Worm (Caenorhabditis elegans) whole organism, mixed stage, embryonic: ENCODE measurements around the gene stdh-3.

Source experiments
- bed-3 ChIP-seq: fragments of 200-800 bp; sonication (Bioruptor generic); optimal IDR thresholded peaks from 3 replicates; lab custom pipeline; 2018; ENCODE audit warnings: mild to moderate bottlenecking, missing genetic modification characterization, moderate library complexity, missing compliant biosample characterization
- blmp-1 ChIP-seq: fragments of 150-350 bp; optimal IDR thresholded peaks from 2 replicates; lab custom pipeline; 2014; ENCODE audit warnings: missing biosample characterization, missing genetic modification characterization
- ceh-39 ChIP-seq: fragments of 150-350 bp; optimal IDR thresholded peaks from 2 replicates; lab custom pipeline; 2014; ENCODE audit warnings: missing biosample characterization, missing genetic modification characterization
- ceh-43 ChIP-seq: fragments of 200-800 bp; sonication (Bioruptor generic); optimal IDR thresholded peaks from 2 replicates; lab custom pipeline; 2018; ENCODE audit warnings: mild to moderate bottlenecking, missing genetic modification characterization, moderate library complexity, missing compliant biosample characterization
- ceh-83 ChIP-seq: fragments of 200-800 bp; sonication (Bioruptor generic); optimal IDR thresholded peaks from 2 replicates; lab custom pipeline; 2018; ENCODE audit warnings: mild to moderate bottlenecking, missing genetic modification characterization, missing compliant biosample characterization
- cnd-1 ChIP-seq: fragments of 200-800 bp; sonication (Bioruptor generic); optimal IDR thresholded peaks from 2 replicates; lab custom pipeline; 2018; ENCODE audit warnings: mild to moderate bottlenecking, missing genetic modification characterization, missing compliant biosample characterization
- drap-1 ChIP-seq: fragments of 200-800 bp; sonication (Bioruptor generic); optimal IDR thresholded peaks from 3 replicates; lab custom pipeline; 2018; ENCODE audit warnings: mild to moderate bottlenecking, missing genetic modification characterization, missing compliant biosample characterization
- elt-1 ChIP-seq: sonication (generic microtip); optimal IDR thresholded peaks from 2 replicates; lab custom pipeline; 2017; ENCODE audit warnings: missing genetic modification characterization, mild to moderate bottlenecking, missing compliant biosample characterization, antibody characterized with exemption, moderate library complexity, borderline replicate concordance; ENCODE audit not compliant: insufficient read depth
- elt-3 ChIP-seq: fragments of 150-350 bp; optimal IDR thresholded peaks from 2 replicates; lab custom pipeline; 2014; ENCODE audit warnings: missing biosample characterization, missing genetic modification characterization
- flh-1 ChIP-seq: fragments of 200-800 bp; sonication (Bioruptor generic); optimal IDR thresholded peaks from 2 replicates; lab custom pipeline; 2018; ENCODE audit warnings: mild to moderate bottlenecking, missing genetic modification characterization, moderate library complexity, missing compliant biosample characterization
- ham-2 ChIP-seq: fragments of 200-800 bp; sonication (Bioruptor generic); optimal IDR thresholded peaks from 2 replicates; lab custom pipeline; 2018; ENCODE audit warnings: mild to moderate bottlenecking, missing genetic modification characterization, missing compliant biosample characterization
- hlh-1 ChIP-seq: fragments of 150-350 bp; optimal IDR thresholded peaks from 2 replicates; lab custom pipeline; 2014; ENCODE audit warnings: missing biosample characterization, missing genetic modification reagents, missing genetic modification characterization
- lin-32 ChIP-seq: fragments of 200-800 bp; sonication (Bioruptor generic); optimal IDR thresholded peaks from 2 replicates; lab custom pipeline; 2018; ENCODE audit warnings: mild to moderate bottlenecking, missing genetic modification characterization, missing compliant biosample characterization
- lsy-2 ChIP-seq: fragments of 150-350 bp; optimal IDR thresholded peaks from 2 replicates; lab custom pipeline; 2014; ENCODE audit warnings: missing biosample characterization, missing genetic modification characterization
- mab-5 ChIP-seq: fragments of 150-350 bp; optimal IDR thresholded peaks from 2 replicates; lab custom pipeline; 2014; ENCODE audit warnings: missing biosample characterization, missing genetic modification characterization
- mep-1 ChIP-seq: fragments of 150-350 bp; optimal IDR thresholded peaks from 2 replicates; lab custom pipeline; 2017; ENCODE audit warnings: missing biosample characterization, missing genetic modification reagents, missing genetic modification characterization, inconsistent platforms
- mls-2 ChIP-seq: sonication (generic microtip); optimal IDR thresholded peaks from 2 replicates; lab custom pipeline; 2016; ENCODE audit warnings: mild to moderate bottlenecking, missing genetic modification characterization, moderate library complexity, missing compliant biosample characterization
- nhr-12 ChIP-seq: fragments of 150-350 bp; optimal IDR thresholded peaks from 2 replicates; lab custom pipeline; 2014; ENCODE audit warnings: missing biosample characterization, missing genetic modification characterization
- nhr-2 ChIP-seq: fragments of 150-350 bp; optimal IDR thresholded peaks from 2 replicates; lab custom pipeline; 2014; ENCODE audit warnings: missing biosample characterization, missing genetic modification characterization
- nhr-237 ChIP-seq: fragments of 150-350 bp; optimal IDR thresholded peaks from 2 replicates; lab custom pipeline; 2014; ENCODE audit warnings: missing biosample characterization, missing genetic modification characterization
- nhr-28 ChIP-seq: fragments of 150-350 bp; optimal IDR thresholded peaks from 2 replicates; lab custom pipeline; 2014; ENCODE audit warnings: missing biosample characterization, missing genetic modification characterization
- nhr-76 ChIP-seq: sonication (generic microtip); optimal IDR thresholded peaks from 2 replicates; lab custom pipeline; 2017; ENCODE audit warnings: missing biosample characterization, missing genetic modification characterization
- pha-4 ChIP-seq: fragments of 150-350 bp; optimal IDR thresholded peaks from 2 replicates; lab custom pipeline; 2018; ENCODE audit warnings: missing biosample characterization, missing genetic modification reagents, missing genetic modification characterization
- sptf-1 ChIP-seq: sonication (generic microtip); optimal IDR thresholded peaks from 2 replicates; lab custom pipeline; 2017; ENCODE audit warnings: mild to moderate bottlenecking, missing genetic modification characterization, moderate library complexity, missing compliant biosample characterization
- tbx-8 ChIP-seq: fragments of 200-800 bp; sonication (Bioruptor generic); optimal IDR thresholded peaks from 2 replicates; lab custom pipeline; 2018; ENCODE audit warnings: mild to moderate bottlenecking, missing genetic modification characterization, moderate library complexity, missing compliant biosample characterization
- unc-120 ChIP-seq: sonication (generic microtip); optimal IDR thresholded peaks from 2 replicates; lab custom pipeline; 2017; ENCODE audit warnings: missing genetic modification characterization, missing compliant biosample characterization; ENCODE audit not compliant: poor library complexity, severe bottlenecking
- unc-39 ChIP-seq: fragments of 150-350 bp; optimal IDR thresholded peaks from 2 replicates; lab custom pipeline; 2014; ENCODE audit warnings: missing biosample characterization, missing genetic modification characterization
- unc-62 ChIP-seq: fragments of 150-350 bp; optimal IDR thresholded peaks from 2 replicates; lab custom pipeline; 2014; ENCODE audit warnings: missing biosample characterization, missing genetic modification reagents, missing genetic modification characterization
- zip-8 ChIP-seq: fragments of 150-350 bp; optimal IDR thresholded peaks from 2 replicates; lab custom pipeline; 2014; ENCODE audit warnings: missing biosample characterization, missing genetic modification characterization
- ztf-11 ChIP-seq: fragments of 150-350 bp; optimal IDR thresholded peaks from 2 replicates; lab custom pipeline; 2014; ENCODE audit warnings: missing biosample characterization, missing genetic modification characterization

The stdh-3 gene

DNA sequence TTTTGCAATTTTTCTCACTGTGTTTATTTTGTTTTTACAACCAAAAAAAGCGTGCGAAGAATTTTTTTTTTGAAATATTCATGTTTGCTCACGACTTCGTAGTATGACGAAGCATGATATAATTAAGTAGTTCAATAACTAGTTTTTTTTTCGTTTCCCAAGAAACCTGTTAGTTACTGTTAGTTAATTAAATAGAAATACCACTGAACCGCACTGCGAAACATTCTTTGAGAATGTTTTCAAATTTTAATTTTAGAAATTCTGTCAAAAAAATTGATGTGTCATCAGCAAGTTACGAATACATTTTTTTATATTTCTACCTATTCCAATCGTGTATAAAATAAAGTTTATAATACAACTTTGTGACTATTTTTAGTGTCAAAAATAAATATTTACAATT, 22.0 kb downstream of the stdh-3 start, which contains the start of gene srxa-12:
TSS of gene srxa-12 (plus strand) at position 301 of the 400 bp plus-strand sequence.
- TF ChIP-seq drap-1 (GFP tag; lab: Kevin White, UChicago) (no peak), nhr-2 (tag; lab: Kevin White, UChicago) (no peak), unc-120 (tag; lab: Kevin White, UChicago) (no peak)

DNA sequence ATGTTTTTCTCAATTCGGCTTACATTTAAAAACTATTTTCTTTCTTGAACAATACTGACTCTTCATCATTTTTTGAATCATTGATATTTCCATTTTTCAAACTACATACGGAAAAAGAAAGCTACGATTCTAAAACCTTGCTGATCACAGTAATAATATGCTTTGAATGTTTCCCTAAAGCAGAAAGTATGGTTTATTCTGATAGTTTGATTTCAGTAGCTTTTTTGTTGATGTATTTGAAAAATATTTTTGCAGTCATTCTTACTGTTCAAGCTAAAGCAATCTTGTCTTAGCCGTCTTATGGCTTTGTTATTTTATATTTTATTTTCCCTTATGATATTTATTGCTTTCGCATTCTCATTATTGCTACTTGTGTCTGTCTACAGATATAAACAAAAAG, 25.1 kb downstream of the stdh-3 start, which contains the start of gene srxa-13:
TSS of gene srxa-13 (plus strand) at position 301 of the 400 bp plus-strand sequence.
- TF ChIP-seq cnd-1 (tag; lab: Kevin White, UChicago): no peak
- no peak for TF ChIP-seq ceh-39 (tag; lab: Kevin White, UChicago)
- TF ChIP-seq mep-1 (tag; lab: Kevin White, UChicago): no peak
- TF ChIP-seq ceh-83 (GFP tag; lab: Kevin White, UChicago): no peak
- TF ChIP-seq nhr-76 (tag; lab: Kevin White, UChicago): no peak
- no peak for TF ChIP-seq mls-2 (tag; lab: Kevin White, UChicago)
- TF ChIP-seq lsy-2 (tag; lab: Kevin White, UChicago): no peak
- no peak for TF ChIP-seq ztf-11 (tag; lab: Kevin White, UChicago)
- TF ChIP-seq tbx-8: no peak
- no peak for TF ChIP-seq elt-3 (tag; lab: Kevin White, UChicago)
- TF ChIP-seq bed-3 (GFP tag; lab: Kevin White, UChicago): no peak
- no peak for TF ChIP-seq mab-5 (tag; lab: Kevin White, UChicago)
- TF ChIP-seq unc-120 (tag; lab: Kevin White, UChicago): no peak
- no peak for TF ChIP-seq nhr-237
- TF ChIP-seq hlh-1 (tag; lab: Kevin White, UChicago): no peak
- no peak for TF ChIP-seq pha-4 (tag; lab: Kevin White, UChicago)
- TF ChIP-seq elt-1: no peak

DNA sequence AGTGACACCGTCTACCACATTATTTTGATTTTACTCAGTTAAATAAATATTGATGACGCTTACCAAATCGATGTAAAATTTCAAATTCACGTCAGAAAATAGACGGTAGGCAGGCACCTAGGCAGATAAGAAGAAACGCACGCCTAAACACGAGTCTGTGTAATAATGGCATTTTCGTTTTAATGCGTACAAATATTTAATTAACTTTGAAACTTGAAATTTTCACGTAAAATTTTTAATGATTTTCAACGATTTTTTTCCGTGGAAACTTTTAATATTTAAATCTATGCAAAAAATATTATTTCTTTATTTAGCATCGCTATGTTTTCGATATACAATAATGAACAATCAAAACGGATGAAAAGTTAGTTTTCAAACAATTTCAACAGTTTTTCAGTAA, 26.8 kb downstream of the stdh-3 start, which contains the start of gene C06B3.16:
TSS of gene C06B3.16 (plus strand) at position 301 of the 400 bp plus-strand sequence.
- TF ChIP-seq drap-1 (GFP tag; lab: Kevin White, UChicago): no peak
- TF ChIP-seq elt-1: no peak
- no peak for TF ChIP-seq mab-5 (tag; lab: Kevin White, UChicago)
- TF ChIP-seq flh-1 (GFP tag; lab: Kevin White, UChicago): no peak
- TF ChIP-seq unc-39 (tag; lab: Kevin White, UChicago): no peak
- no peak for TF ChIP-seq nhr-12 (tag; lab: Kevin White, UChicago)
- TF ChIP-seq pha-4 (tag; lab: Kevin White, UChicago): no peak
- no peak for TF ChIP-seq sptf-1 (tag; lab: Kevin White, UChicago)

DNA sequence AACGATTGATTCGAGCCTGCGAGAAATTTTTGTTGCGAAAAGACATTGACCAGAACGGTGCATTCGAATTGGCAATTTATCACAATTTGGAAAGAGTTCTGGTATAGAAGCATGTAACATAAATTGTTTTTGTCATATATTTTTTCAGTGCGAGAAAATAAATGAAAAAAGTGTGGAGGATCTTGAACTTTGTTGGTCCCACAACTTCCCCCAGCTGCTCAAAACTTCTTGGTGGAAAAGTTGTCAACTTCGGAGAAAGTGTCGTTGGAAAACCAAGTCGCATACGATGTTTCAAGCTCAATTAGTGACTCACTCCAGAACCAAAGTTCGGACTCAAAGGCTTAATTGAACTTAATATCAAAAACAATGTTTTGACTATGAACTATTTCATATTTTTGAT, 27.5 kb downstream of the stdh-3 start:
- TF ChIP-seq unc-120 (tag; lab: Kevin White, UChicago): no peak
- no peak for TF ChIP-seq pha-4 (tag; lab: Kevin White, UChicago)
- TF ChIP-seq sptf-1 (tag; lab: Kevin White, UChicago): no peak
- TF ChIP-seq nhr-76 (tag; lab: Kevin White, UChicago): no peak
- TF ChIP-seq ham-2 (GFP tag; lab: Kevin White, UChicago): no peak
- TF ChIP-seq lin-32 (GFP tag; lab: Kevin White, UChicago): no peak
- no peak for TF ChIP-seq zip-8
- TF ChIP-seq elt-1: no peak
- TF ChIP-seq unc-62 (GFP tag; lab: Kevin White, UChicago): no peak
- TF ChIP-seq ceh-43: no peak
- no peak for TF ChIP-seq unc-39 (tag; lab: Kevin White, UChicago)
- TF ChIP-seq, all 35 proteins: peak for 0

DNA sequence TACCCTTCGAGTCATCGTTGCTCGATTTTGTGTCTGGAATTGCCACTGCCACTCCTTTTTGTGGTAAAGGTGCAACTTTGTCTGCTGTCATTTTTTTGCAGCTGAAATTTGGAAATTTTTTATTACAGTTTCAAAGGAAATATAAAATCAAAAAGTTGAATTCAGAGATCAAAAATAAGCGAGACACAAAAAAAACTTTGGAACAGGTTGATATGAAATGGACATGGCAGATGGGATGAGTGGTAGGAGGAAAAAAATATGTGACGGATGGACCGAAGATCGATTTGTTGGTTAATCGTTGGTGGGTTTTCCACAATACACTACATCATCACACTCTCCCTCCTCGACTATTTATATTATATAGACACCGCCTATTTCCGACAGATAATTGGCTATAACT, 30.1 kb downstream of the stdh-3 start, which contains the start of gene R10D12.1:
TSS of gene R10D12.1 (minus strand) at position 101 of the 400 bp plus-strand sequence.
- no peak for TF ChIP-seq drap-1 (GFP tag; lab: Kevin White, UChicago)
- TF ChIP-seq lin-32 (GFP tag; lab: Kevin White, UChicago): no peak
- no peak for TF ChIP-seq mls-2 (tag; lab: Kevin White, UChicago)
- no peak for TF ChIP-seq nhr-12 (tag; lab: Kevin White, UChicago)
- no peak for TF ChIP-seq unc-39 (tag; lab: Kevin White, UChicago)
- TF ChIP-seq flh-1 (GFP tag; lab: Kevin White, UChicago): no peak
- TF ChIP-seq hlh-1 (tag; lab: Kevin White, UChicago): no peak
- no peak for TF ChIP-seq unc-120 (tag; lab: Kevin White, UChicago)
- no peak for TF ChIP-seq nhr-28 (tag; lab: Kevin White, UChicago)
- TF ChIP-seq ceh-83 (GFP tag; lab: Kevin White, UChicago): no peak
- no peak for TF ChIP-seq zip-8
- no peak for TF ChIP-seq elt-1
- TF ChIP-seq unc-62 (GFP tag; lab: Kevin White, UChicago): no peak
- TF ChIP-seq nhr-237: no peak
- no peak for TF ChIP-seq ztf-11 (tag; lab: Kevin White, UChicago)
- no peak for TF ChIP-seq ham-2 (GFP tag; lab: Kevin White, UChicago)
- no peak for TF ChIP-seq blmp-1
